Fruit fly (Drosophila melanogaster) whole organism, prepupa: Measurements from ENCODE around the gene CG18268.

Source experiments
- Blimp-1 ChIP-seq: fragments of 200-800 bp; sonication (Bioruptor generic); optimal IDR thresholded peaks from 3 replicates; lab custom pipeline; 2017; ENCODE audit warnings: missing biosample characterization, missing genetic modification characterization, mild to moderate bottlenecking, moderate library complexity, missing genetic modification reagents
- CG10631 ChIP-seq: fragments of 200-800 bp; sonication (Bioruptor generic); optimal IDR thresholded peaks from 2 replicates; lab custom pipeline; 2016; ENCODE audit warnings: missing biosample characterization, missing genetic modification characterization
- CG10669 ChIP-seq: fragments of 200-800 bp; sonication (Bioruptor generic); optimal IDR thresholded peaks from 3 replicates; lab custom pipeline; 2018; ENCODE audit warnings: missing biosample characterization, mild to moderate bottlenecking, missing genetic modification characterization, moderate library complexity
- CG11294 ChIP-seq: fragments of 200-800 bp; sonication (Bioruptor generic); IDR thresholded peaks from 2 replicates; pipeline ENCODE4 v1.3.6; 2022; ENCODE audit warnings: missing biosample characterization, missing genetic modification characterization
- CG11762 ChIP-seq: fragments of 200-800 bp; sonication (Bioruptor generic); optimal IDR thresholded peaks from 3 replicates; lab custom pipeline; 2016; ENCODE audit warnings: missing biosample characterization, missing genetic modification characterization; ENCODE audit not compliant: insufficient read depth
- CG11902 ChIP-seq: fragments of 200-800 bp; sonication (Bioruptor generic); optimal IDR thresholded peaks from 3 replicates; lab custom pipeline; 2016; ENCODE audit warnings: missing biosample characterization, missing genetic modification characterization
- CG15336 ChIP-seq: fragments of 200-800 bp; sonication (Bioruptor generic); IDR thresholded peaks from 2 replicates; pipeline ENCODE4 v1.3.6; 2022; ENCODE audit warnings: missing biosample characterization, missing genetic modification characterization
- CG1621 ChIP-seq: fragments of 200-800 bp; sonication (Bioruptor generic); optimal IDR thresholded peaks from 3 replicates; lab custom pipeline; 2018; ENCODE audit warnings: missing biosample characterization, mild to moderate bottlenecking, missing genetic modification characterization
- CG3032 ChIP-seq: fragments of 200-800 bp; optimal IDR thresholded peaks from 2 replicates; lab custom pipeline; 2019; ENCODE audit warnings: missing biosample characterization, mild to moderate bottlenecking, missing genetic modification characterization, moderate library complexity
- CG31627 ChIP-seq: fragments of 200-800 bp; sonication (Bioruptor generic); optimal IDR thresholded peaks from 3 replicates; lab custom pipeline; 2016; ENCODE audit warnings: missing biosample characterization, missing genetic modification characterization
- CG32006 ChIP-seq: fragments of 200-800 bp; sonication (Bioruptor generic); optimal IDR thresholded peaks from 3 replicates; lab custom pipeline; 2017; ENCODE audit warnings: missing biosample characterization, mild to moderate bottlenecking, missing genetic modification characterization
- CG34406 ChIP-seq: fragments of 200-800 bp; sonication (Bioruptor generic); optimal IDR thresholded peaks from 3 replicates; lab custom pipeline; 2016; ENCODE audit warnings: missing biosample characterization, missing genetic modification characterization
- CG6163 ChIP-seq: fragments of 200-800 bp; sonication (Bioruptor generic); IDR thresholded peaks from 3 replicates; pipeline ENCODE4 v1.3.6; 2022; ENCODE audit warnings: missing biosample characterization, missing genetic modification characterization
- CG6276 ChIP-seq: fragments of 200-800 bp; sonication (Bioruptor generic); optimal IDR thresholded peaks from 2 replicates; lab custom pipeline; 2017; ENCODE audit warnings: missing biosample characterization, mild to moderate bottlenecking, missing genetic modification characterization
- CG6792 ChIP-seq: fragments of 200-800 bp; sonication (Bioruptor generic); optimal IDR thresholded peaks from 3 replicates; lab custom pipeline; 2016; ENCODE audit warnings: missing biosample characterization, missing genetic modification characterization
- CG6808 ChIP-seq: fragments of 200-800 bp; sonication (Bioruptor generic); optimal IDR thresholded peaks from 3 replicates; lab custom pipeline; 2017; ENCODE audit warnings: missing biosample characterization, missing genetic modification characterization, mild to moderate bottlenecking, moderate library complexity, missing genetic modification reagents
- CG6854 ChIP-seq: fragments of 200-800 bp; sonication (Bioruptor generic); optimal IDR thresholded peaks from 2 replicates; lab custom pipeline; 2017; ENCODE audit warnings: missing biosample characterization, mild to moderate bottlenecking, missing genetic modification characterization
- CG8119 ChIP-seq: fragments of 200-800 bp; sonication (Bioruptor generic); IDR thresholded peaks from 3 replicates; pipeline ENCODE4 v1.3.6; 2022; ENCODE audit warnings: missing biosample characterization, missing genetic modification characterization
- CG8319 ChIP-seq: fragments of 200-800 bp; sonication (Bioruptor generic); optimal IDR thresholded peaks from 3 replicates; lab custom pipeline; 2016; ENCODE audit warnings: missing biosample characterization, missing genetic modification characterization
- CG9139 ChIP-seq: fragments of 200-800 bp; sonication (Bioruptor generic); optimal IDR thresholded peaks from 3 replicates; lab custom pipeline; 2017; ENCODE audit warnings: missing biosample characterization, mild to moderate bottlenecking, missing genetic modification characterization
- Eip75B ChIP-seq: fragments of 200-800 bp; sonication (Bioruptor generic); optimal IDR thresholded peaks from 3 replicates; lab custom pipeline; 2016; ENCODE audit warnings: missing biosample characterization, missing genetic modification characterization
- Eip78C ChIP-seq: fragments of 200-800 bp; sonication (Bioruptor generic); peaks from one replicate; lab custom pipeline; 2016; ENCODE audit warnings: missing biosample characterization, missing genetic modification characterization
- Ets96B ChIP-seq: fragments of 200-800 bp; optimal IDR thresholded peaks from 2 replicates; lab custom pipeline; 2019; ENCODE audit warnings: missing biosample characterization, mild to moderate bottlenecking, missing genetic modification characterization, moderate library complexity
- Gug ChIP-seq: fragments of 200-800 bp; sonication (Bioruptor generic); IDR thresholded peaks from 2 replicates; pipeline ENCODE4 v1.3.6; 2022; ENCODE audit warnings: missing biosample characterization, missing genetic modification characterization
- Hr38 ChIP-seq: sonication (Bioruptor generic); optimal IDR thresholded peaks from 2 replicates; lab custom pipeline; 2016; ENCODE audit warnings: missing biosample characterization, missing genetic modification characterization
- Hr4 ChIP-seq: fragments of 200-800 bp; sonication (Bioruptor generic); optimal IDR thresholded peaks from 3 replicates; lab custom pipeline; 2016; ENCODE audit warnings: missing biosample characterization, missing genetic modification characterization
- acj6 ChIP-seq: fragments of 200-800 bp; sonication (Bioruptor generic); optimal IDR thresholded peaks from 3 replicates; lab custom pipeline; 2016; ENCODE audit warnings: missing biosample characterization, missing genetic modification characterization
- cyc ChIP-seq: fragments of 200-800 bp; sonication (Bioruptor generic); optimal IDR thresholded peaks from 3 replicates; lab custom pipeline; 2016; ENCODE audit warnings: missing biosample characterization, missing genetic modification characterization
- dac ChIP-seq: fragments of 200-800 bp; sonication (Bioruptor generic); optimal IDR thresholded peaks from 2 replicates; lab custom pipeline; 2017; ENCODE audit warnings: missing biosample characterization, mild to moderate bottlenecking, missing genetic modification characterization
- dsx ChIP-seq: fragments of 200-800 bp; optimal IDR thresholded peaks from 3 replicates; lab custom pipeline; 2019; ENCODE audit warnings: missing biosample characterization, mild to moderate bottlenecking, missing genetic modification characterization, moderate library complexity; ENCODE audit not compliant: poor library complexity, severe bottlenecking
- eg ChIP-seq: fragments of 200-800 bp; sonication (Bioruptor generic); IDR thresholded peaks from 3 replicates; pipeline ENCODE4 v1.3.6; 2022; ENCODE audit warnings: missing biosample characterization, missing genetic modification characterization
- esn ChIP-seq: fragments of 200-800 bp; sonication (Bioruptor generic); optimal IDR thresholded peaks from 2 replicates; lab custom pipeline; 2016; ENCODE audit warnings: missing biosample characterization, mild to moderate bottlenecking, missing genetic modification characterization, moderate library complexity
- fd59A ChIP-seq: fragments of 200-800 bp; sonication (Bioruptor generic); optimal IDR thresholded peaks from 2 replicates; lab custom pipeline; 2017; ENCODE audit warnings: missing biosample characterization, mild to moderate bottlenecking, missing genetic modification characterization, missing genetic modification reagents
- lz ChIP-seq: fragments of 200-800 bp; sonication (Bioruptor generic); optimal IDR thresholded peaks from 3 replicates; lab custom pipeline; 2016; ENCODE audit warnings: missing biosample characterization, missing genetic modification characterization
- net ChIP-seq: fragments of 200-800 bp; sonication (Bioruptor generic); optimal IDR thresholded peaks from 3 replicates; lab custom pipeline; 2016; ENCODE audit warnings: missing biosample characterization, missing genetic modification characterization
- ss ChIP-seq, 2 experiments: fragments of 200-800 bp; sonication (Bioruptor generic); optimal IDR thresholded peaks; 2 replicates in 1 of 2; 3 replicates in 1 of 2; lab custom pipeline; 2017 to 2018; ENCODE audit warnings: mild to moderate bottlenecking in 2 of 2, missing biosample characterization in 2 of 2, missing genetic modification characterization in 2 of 2, moderate library complexity in 1 of 2
- svp ChIP-seq: fragments of 200-800 bp; sonication (Bioruptor generic); peaks from one replicate; lab custom pipeline; 2016; ENCODE audit warnings: missing biosample characterization, missing genetic modification characterization
- topi ChIP-seq: fragments of 200-800 bp; sonication (Bioruptor generic); optimal IDR thresholded peaks from 3 replicates; lab custom pipeline; 2016; ENCODE audit warnings: missing biosample characterization, missing genetic modification characterization
- vri ChIP-seq: fragments of 200-800 bp; sonication (Bioruptor generic); optimal IDR thresholded peaks from 3 replicates; lab custom pipeline; 2016; ENCODE audit warnings: missing biosample characterization, mild to moderate bottlenecking, missing genetic modification characterization

Gene CG18268

DNA sequence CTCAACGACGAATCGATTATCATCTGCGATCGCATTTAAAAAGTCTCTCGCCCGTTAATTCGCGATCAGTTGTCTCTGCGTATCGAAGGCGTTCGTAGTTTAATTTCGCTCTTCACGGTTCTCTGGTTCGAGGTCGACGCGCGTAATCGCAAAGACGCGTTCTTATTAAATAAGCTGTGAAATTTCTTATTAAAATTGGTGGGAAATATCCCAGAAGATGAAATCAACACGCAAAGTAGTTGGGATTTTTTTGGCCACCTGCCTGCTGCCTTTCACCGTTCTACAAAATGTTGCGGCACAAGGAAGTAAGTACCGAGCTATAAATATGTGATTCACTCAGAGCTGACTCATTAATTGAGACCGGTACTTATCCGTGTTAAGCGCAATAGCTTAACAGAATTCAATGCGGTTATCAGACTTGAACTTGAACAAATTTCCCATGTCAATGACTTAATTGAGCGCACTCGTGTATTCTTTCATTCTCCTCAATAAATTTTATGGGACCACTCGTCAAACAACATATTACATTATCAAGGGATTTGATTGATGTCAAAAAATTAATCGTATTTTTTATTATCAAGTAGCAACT is 43.2 kb downstream of the CG18268 start:
- TF ChIP-seq dac (GFP tag; lab: Kevin White, UChicago) (no peak), CG6792 (GFP tag; lab: Kevin White, UChicago) (no peak), CG11902 (GFP tag; lab: Kevin White, UChicago) (no peak), Blimp-1 (GFP tag; lab: Kevin White, UChicago) (no peak), vri (GFP tag; lab: Kevin White, UChicago) (peak; percentile 12), topi (GFP tag; lab: Kevin White, UChicago) (no peak), Hr4 (GFP tag; lab: Kevin White, UChicago) (no peak), Eip78C (peak; percentile 45), svp (GFP tag; lab: Kevin White, UChicago) (peak; percentile 95)

DNA sequence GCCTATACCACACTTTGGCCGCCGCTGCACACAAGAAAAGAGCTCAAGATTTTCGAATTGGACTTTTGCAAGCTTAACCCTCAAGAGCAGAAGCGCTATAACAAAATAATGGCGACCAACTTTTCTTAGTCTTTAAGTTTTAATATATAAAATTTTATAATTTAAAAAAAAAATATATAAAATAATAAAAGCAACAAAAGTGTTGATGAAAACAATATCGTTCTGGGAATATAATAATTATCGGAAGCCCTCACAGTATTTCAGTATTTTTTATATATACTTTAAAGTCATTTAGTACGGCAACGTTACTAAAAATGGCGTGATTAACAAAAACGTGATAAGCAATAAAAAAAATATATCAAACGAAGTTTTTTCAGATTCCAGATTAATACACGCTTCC is 44.7 kb downstream of the CG18268 start, which contains the start of gene Sp7:
TSS of gene Sp7 (plus strand) at position 301 of the 400 bp plus-strand sequence.
- TF ChIP-seq CG11294 (GFP tag; lab: Robert Waterston, UW): no peak
- no peak for TF ChIP-seq lz
- TF ChIP-seq CG11902 (GFP tag; lab: Kevin White, UChicago): no peak
- TF ChIP-seq ss (GFP tag; optimal IDR thresholded peaks at IDR 0.05; lab: Kevin White, UChicago): no peak
- TF ChIP-seq CG8319 (GFP tag; lab: Kevin White, UChicago): no peak
- TF ChIP-seq CG10631 (GFP tag; lab: Kevin White, UChicago): no peak
- TF ChIP-seq Hr38 (GFP tag; lab: Kevin White, UChicago): no peak
- TF ChIP-seq CG32006 (GFP tag; lab: Kevin White, UChicago): no peak
- no peak for TF ChIP-seq fd59A (GFP tag; lab: Kevin White, UChicago)
- TF ChIP-seq CG6276 (GFP tag; lab: Kevin White, UChicago): no peak
- TF ChIP-seq CG6854 (GFP tag; lab: Kevin White, UChicago): no peak
- TF ChIP-seq CG6163: no peak
- TF ChIP-seq CG9139 (GFP tag; lab: Kevin White, UChicago): no peak
- TF ChIP-seq CG10669 (GFP tag; lab: Kevin White, UChicago): no peak

DNA sequence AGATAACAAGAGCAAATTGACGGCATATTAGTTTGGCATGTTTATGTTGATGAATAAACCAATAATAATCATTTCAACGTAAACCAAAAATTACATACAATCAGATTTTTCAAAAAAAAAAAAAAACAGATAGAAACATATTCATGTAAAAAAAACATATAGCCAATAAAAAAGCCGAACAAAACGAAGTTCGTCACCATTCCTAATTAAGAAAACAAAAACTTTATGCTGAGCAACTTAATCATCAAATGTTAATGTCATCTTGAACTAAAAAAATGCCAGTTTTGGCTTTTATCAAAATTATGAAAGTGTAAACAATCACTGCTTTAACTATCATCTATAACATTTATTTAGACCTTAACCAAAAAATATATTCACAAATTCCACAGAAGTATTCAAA is 46.4 kb downstream of the CG18268 start, which contains the start of gene CG10919:
TSS of gene CG10919 (plus strand) at position 301 of the 400 bp plus-strand sequence.
- TF ChIP-seq acj6 (no peak), Eip75B (GFP tag; lab: Kevin White, UChicago) (no peak), net (GFP tag; lab: Kevin White, UChicago) (no peak), CG1621 (tag; lab: Kevin White, UChicago) (no peak), Blimp-1 (GFP tag; lab: Kevin White, UChicago) (no peak), Gug (GFP tag; lab: Robert Waterston, UW) (no peak), dsx (no peak), CG6808 (GFP tag; lab: Kevin White, UChicago) (no peak), CG6163 (no peak), CG11294 (GFP tag; lab: Robert Waterston, UW) (no peak), Ets96B (no peak), CG34406 (GFP tag; lab: Kevin White, UChicago) (no peak), CG11762 (GFP tag; lab: Kevin White, UChicago) (no peak), ss (GFP tag; optimal IDR thresholded peaks at IDR 0.05; lab: Kevin White, UChicago) (no peak), CG10669 (GFP tag; lab: Kevin White, UChicago) (no peak), esn (no peak)

DNA sequence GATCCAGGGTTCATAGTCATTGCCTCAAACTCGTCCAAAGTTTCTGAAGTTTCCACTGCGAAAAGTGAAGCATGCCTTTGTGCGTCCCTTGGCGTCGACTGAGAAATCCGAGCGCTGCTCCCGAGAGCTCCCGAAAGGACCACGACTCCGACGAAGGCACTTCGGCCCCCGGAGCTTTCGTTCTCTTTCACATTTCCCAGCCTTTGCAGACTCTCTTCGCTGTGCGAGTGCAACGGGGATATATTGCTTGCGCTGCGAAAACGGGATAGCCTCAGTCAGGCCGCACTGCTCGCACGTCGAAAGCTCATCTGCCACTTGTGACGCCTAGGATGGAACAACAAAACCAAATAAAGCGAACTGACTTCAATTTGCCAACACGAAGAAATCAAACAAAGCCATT is 50.7 kb downstream of the CG18268 start:
- TF ChIP-seq cyc (GFP tag; lab: Kevin White, UChicago) (no peak), CG31627 (GFP tag; lab: Kevin White, UChicago) (no peak), Eip78C (no peak), CG15336 (GFP tag; lab: Robert Waterston, UW) (0 out of 2 replicates have a peak, but pooled peaks have one; percentile 8), CG6163 (peak; percentile 66), CG11762 (GFP tag; lab: Kevin White, UChicago) (no peak), CG11294 (GFP tag; lab: Robert Waterston, UW) (no peak), svp (GFP tag; lab: Kevin White, UChicago) (peak; percentile 57), ss (GFP tag; optimal IDR thresholded peaks at IDR 0.05; lab: Kevin White, UChicago) (no peak), CG1621 (tag; lab: Kevin White, UChicago) (peak; percentile 16), CG3032 (tag; lab: Kevin White, UChicago) (peak; percentile 37), CG32006 (GFP tag; lab: Kevin White, UChicago) (peak; percentile 36), vri (GFP tag; lab: Kevin White, UChicago) (no peak), CG10669 (GFP tag; lab: Kevin White, UChicago) (peak; percentile 13), CG8119 (GFP tag; lab: Robert Waterston, UW) (0 out of 3 replicates have a peak, but pooled peaks have one; percentile 17), eg (GFP tag; lab: Robert Waterston, UW) (peak; percentile 48; the same call in 1 of the 3 replicates)
